Worm (Caenorhabditis elegans) whole organism, L3 larva: ENCODE results near the gene dmd-6.

ENCODE experiments used
- R02D3.7 ChIP-seq: fragments of 150-350 bp; optimal IDR thresholded peaks from 2 replicates; lab custom pipeline; 2014; ENCODE audit warnings: missing biosample characterization, missing genetic modification characterization
- ZK546.5 ChIP-seq: sonication (generic microtip); optimal IDR thresholded peaks from 2 replicates; lab custom pipeline; 2017; ENCODE audit warnings: missing biosample characterization, missing genetic modification characterization
- aly-2 ChIP-seq: fragments of 150-350 bp; optimal IDR thresholded peaks from 2 replicates; lab custom pipeline; 2014; ENCODE audit warnings: missing biosample characterization, missing genetic modification characterization
- ama-1 ChIP-seq: fragments of 150-350 bp; optimal IDR thresholded peaks from 2 replicates; lab custom pipeline; 2018
- ceh-28 ChIP-seq: fragments of 150-350 bp; optimal IDR thresholded peaks from 2 replicates; lab custom pipeline; 2014; ENCODE audit warnings: missing biosample characterization, missing genetic modification reagents, missing genetic modification characterization
- ceh-82 ChIP-seq: fragments of 150-350 bp; optimal IDR thresholded peaks from 2 replicates; lab custom pipeline; 2014; ENCODE audit warnings: missing biosample characterization, missing genetic modification characterization
- ceh-9 ChIP-seq: sonication (generic microtip); optimal IDR thresholded peaks from 2 replicates; lab custom pipeline; 2018; ENCODE audit warnings: missing biosample characterization, missing genetic modification characterization
- egl-5 ChIP-seq: fragments of 150-350 bp; optimal IDR thresholded peaks from 2 replicates; lab custom pipeline; 2017; ENCODE audit warnings: missing biosample characterization, missing genetic modification reagents, missing genetic modification characterization, inconsistent platforms
- elt-1 ChIP-seq: fragments of 150-350 bp; optimal IDR thresholded peaks from 2 replicates; lab custom pipeline; 2014; ENCODE audit warnings: missing biosample characterization, missing genetic modification characterization
- elt-2 ChIP-seq: sonication (generic microtip); optimal IDR thresholded peaks from 2 replicates; lab custom pipeline; 2016; ENCODE audit warnings: missing genetic modification reagents, mild to moderate bottlenecking, missing genetic modification characterization, missing compliant biosample characterization
- eor-1 ChIP-seq, 2 experiments: fragments of 150-350 bp; optimal IDR thresholded peaks; 2 replicates each; lab custom pipeline; 2014 to 2018; ENCODE audit warnings: missing biosample characterization in 2 of 2, missing genetic modification characterization in 2 of 2
- fos-1 ChIP-seq: fragments of 150-350 bp; optimal IDR thresholded peaks from 2 replicates; lab custom pipeline; 2014; ENCODE audit warnings: missing biosample characterization, missing genetic modification characterization
- hmg-11 ChIP-seq: sonication (generic microtip); optimal IDR thresholded peaks from 2 replicates; lab custom pipeline; 2016; ENCODE audit warnings: missing genetic modification characterization, missing compliant biosample characterization
- jun-1 ChIP-seq: fragments of 150-350 bp; optimal IDR thresholded peaks from 2 replicates; lab custom pipeline; 2014; ENCODE audit warnings: missing biosample characterization, missing genetic modification reagents, missing genetic modification characterization
- lin-15B ChIP-seq: fragments of 150-350 bp; optimal IDR thresholded peaks from 2 replicates; lab custom pipeline; 2014; ENCODE audit warnings: missing biosample characterization, missing genetic modification characterization
- lin-39 ChIP-seq: fragments of 150-350 bp; optimal IDR thresholded peaks from 2 replicates; lab custom pipeline; 2018; ENCODE audit warnings: missing biosample characterization, missing genetic modification reagents, missing genetic modification characterization
- lsy-12 ChIP-seq: sonication (generic microtip); optimal IDR thresholded peaks from 2 replicates; lab custom pipeline; 2016; ENCODE audit warnings: mild to moderate bottlenecking, missing genetic modification characterization, missing compliant biosample characterization
- mdl-1 ChIP-seq: fragments of 150-350 bp; optimal IDR thresholded peaks from 2 replicates; lab custom pipeline; 2014; ENCODE audit warnings: missing biosample characterization, missing genetic modification characterization
- mml-1 ChIP-seq: fragments of 150-350 bp; sonication (generic microtip); optimal IDR thresholded peaks from 3 replicates; lab custom pipeline; 2014; ENCODE audit warnings: missing biosample characterization, missing genetic modification characterization
- nfya-1 ChIP-seq: sonication (generic microtip); optimal IDR thresholded peaks from 2 replicates; lab custom pipeline; 2017; ENCODE audit warnings: missing genetic modification characterization, mild to moderate bottlenecking, missing compliant biosample characterization, antibody characterized with exemption, moderate library complexity; ENCODE audit not compliant: insufficient read depth
- nhr-11 ChIP-seq: fragments of 150-350 bp; optimal IDR thresholded peaks from 2 replicates; lab custom pipeline; 2014; ENCODE audit warnings: missing biosample characterization, missing genetic modification characterization
- nhr-12 ChIP-seq: fragments of 150-350 bp; optimal IDR thresholded peaks from 2 replicates; lab custom pipeline; 2014; ENCODE audit warnings: missing biosample characterization, missing genetic modification characterization
- nhr-23 ChIP-seq: fragments of 150-350 bp; optimal IDR thresholded peaks from 2 replicates; lab custom pipeline; 2014; ENCODE audit warnings: missing biosample characterization, missing genetic modification reagents, missing genetic modification characterization
- nhr-25 ChIP-seq: sonication (generic microtip); optimal IDR thresholded peaks from 2 replicates; lab custom pipeline; 2017; ENCODE audit warnings: missing biosample characterization, missing genetic modification characterization
- nhr-28 ChIP-seq: fragments of 150-350 bp; optimal IDR thresholded peaks from 2 replicates; lab custom pipeline; 2014; ENCODE audit warnings: missing biosample characterization, missing genetic modification characterization
- nhr-67 ChIP-seq: fragments of 150-350 bp; optimal IDR thresholded peaks from 2 replicates; lab custom pipeline; 2014; ENCODE audit warnings: missing biosample characterization, missing genetic modification characterization
- nhr-77 ChIP-seq: fragments of 150-350 bp; optimal IDR thresholded peaks from 2 replicates; lab custom pipeline; 2014; ENCODE audit warnings: missing biosample characterization, missing genetic modification characterization
- pha-4 ChIP-seq: fragments of 150-350 bp; optimal IDR thresholded peaks from 2 replicates; lab custom pipeline; 2014; ENCODE audit warnings: missing biosample characterization, missing genetic modification reagents, missing genetic modification characterization
- pqm-1 ChIP-seq: fragments of 150-350 bp; optimal IDR thresholded peaks from 2 replicates; lab custom pipeline; 2017; ENCODE audit warnings: missing biosample characterization, missing genetic modification characterization, inconsistent platforms
- sea-2 ChIP-seq: fragments of 150-350 bp; sonication (generic microtip); optimal IDR thresholded peaks from 4 replicates; lab custom pipeline; 2014; ENCODE audit warnings: missing biosample characterization, missing genetic modification reagents, missing genetic modification characterization
- skn-1 ChIP-seq: fragments of 150-350 bp; optimal IDR thresholded peaks from 2 replicates; lab custom pipeline; 2014; ENCODE audit warnings: missing biosample characterization, missing genetic modification characterization
- snpc-4 ChIP-seq: fragments of 150-350 bp; optimal IDR thresholded peaks from 2 replicates; lab custom pipeline; 2014; ENCODE audit warnings: missing biosample characterization, missing genetic modification characterization
- unc-62 ChIP-seq: fragments of 150-350 bp; sonication (generic microtip); optimal IDR thresholded peaks from 4 replicates; lab custom pipeline; 2014; ENCODE audit warnings: missing biosample characterization, missing genetic modification reagents, missing genetic modification characterization
- zag-1 ChIP-seq: fragments of 150-350 bp; optimal IDR thresholded peaks from 2 replicates; lab custom pipeline; 2014; ENCODE audit warnings: missing biosample characterization, missing genetic modification characterization
- ztf-4 ChIP-seq: fragments of 150-350 bp; optimal IDR thresholded peaks from 2 replicates; lab custom pipeline; 2014; ENCODE audit warnings: missing biosample characterization, missing genetic modification characterization

Gene dmd-6

DNA sequence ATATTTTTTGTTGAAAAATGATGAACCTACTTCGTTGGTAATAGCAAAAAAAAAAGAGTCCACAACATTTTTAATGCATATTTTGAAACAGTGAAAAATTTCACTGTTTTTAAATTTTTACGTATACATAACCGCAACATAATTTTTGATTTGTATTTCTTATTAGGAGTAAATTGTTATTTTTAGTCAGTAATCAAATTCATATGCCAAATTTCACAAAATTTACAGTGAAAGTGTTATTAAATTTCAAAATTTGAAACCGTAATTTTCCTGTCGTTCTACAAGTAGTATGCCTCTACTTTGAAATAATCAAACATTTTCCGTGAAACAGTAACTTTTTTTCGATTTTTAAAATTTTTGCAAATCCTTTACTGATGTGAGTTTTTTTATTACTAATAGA lies 1.6 kb downstream of the dmd-6 start:
- TF ChIP-seq ZK546.5 (tag; lab: Kevin White, UChicago) (no peak), jun-1 (tag; lab: Kevin White, UChicago) (no peak), pqm-1 (tag; lab: Kevin White, UChicago) (no peak), lsy-12 (no peak), nfya-1 (tag; lab: Kevin White, UChicago) (no peak), snpc-4 (tag; lab: Kevin White, UChicago) (no peak), nhr-25 (tag; lab: Kevin White, UChicago) (no peak), unc-62 (no peak), nhr-67 (tag; lab: Kevin White, UChicago) (no peak), zag-1 (no peak), elt-2 (tag; lab: Kevin White, UChicago) (no peak), sea-2 (GFP tag; lab: Kevin White, UChicago) (no peak), ceh-82 (tag; lab: Kevin White, UChicago) (no peak)

DNA sequence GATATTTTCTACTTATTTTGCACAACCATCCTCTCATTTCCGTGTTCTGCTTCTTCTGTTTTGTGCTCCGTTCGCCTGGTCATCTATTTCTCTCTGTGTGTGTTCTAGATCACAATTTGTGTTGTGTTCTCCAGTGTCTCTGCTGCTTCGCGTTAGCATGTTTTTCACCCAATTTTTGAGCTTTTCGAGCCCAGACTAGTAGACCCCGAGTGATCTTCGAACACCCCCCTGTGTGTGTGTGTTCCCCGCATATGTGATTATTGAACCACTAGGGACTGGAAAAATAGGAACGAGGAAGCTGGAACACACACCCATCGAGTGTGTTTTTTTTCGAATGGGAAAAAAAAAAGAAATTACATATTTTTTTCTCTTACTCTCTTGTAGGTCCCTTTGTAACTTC lies 2.1 kb downstream of the dmd-6 start:
- TF ChIP-seq ceh-9 (tag; lab: Kevin White, UChicago) (no peak), pha-4 (tag; lab: Kevin White, UChicago) (no peak), ama-1 (lab: Kevin White, UChicago) (peak; percentile 8)

ce11 chrIV:14620042-14620441 lies 3.6 kb downstream of the dmd-6 start:
- no peak for TF ChIP-seq R02D3.7
- peak; percentile 2 for TF ChIP-seq pha-4 (tag; lab: Kevin White, UChicago)
- TF ChIP-seq elt-2 (tag; lab: Kevin White, UChicago): peak; percentile 41
- TF ChIP-seq ceh-28 (tag; lab: Kevin White, UChicago): no peak
- no peak for TF ChIP-seq fos-1 (tag; lab: Kevin White, UChicago)
- TF ChIP-seq nhr-11 (tag; lab: Kevin White, UChicago): no peak

DNA sequence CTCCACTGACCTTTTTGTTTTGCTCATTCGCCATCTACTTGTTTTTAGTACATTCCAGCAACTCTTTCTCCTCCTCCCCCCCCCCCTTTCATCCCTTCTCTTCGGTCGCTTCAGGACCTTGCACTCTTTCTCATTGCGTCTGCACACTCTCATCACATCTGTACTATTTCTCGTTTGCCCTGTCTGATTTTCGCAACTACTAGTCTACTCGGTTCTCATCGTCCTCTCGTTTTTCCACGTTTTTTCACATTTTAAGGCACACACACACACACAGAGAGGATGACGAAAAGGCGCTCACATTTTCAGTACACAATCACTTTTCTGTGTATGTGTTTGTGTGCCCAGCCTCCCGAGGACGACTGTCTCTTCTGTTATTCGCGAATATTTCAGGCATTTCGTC lies 4.1 kb downstream of the dmd-6 start:
- TF ChIP-seq zag-1 (no peak), pqm-1 (tag; lab: Kevin White, UChicago) (peak; percentile 74), nhr-23 (tag; lab: Kevin White, UChicago) (no peak), pha-4 (tag; lab: Kevin White, UChicago) (peak; percentile 84), nhr-11 (tag; lab: Kevin White, UChicago) (peak; percentile 12), lin-39 (tag; lab: Kevin White, UChicago) (peak; percentile 54), snpc-4 (tag; lab: Kevin White, UChicago) (peak; percentile 62), skn-1 (peak; percentile 57), ama-1 (lab: Kevin White, UChicago) (peak; percentile 27), lin-15B (tag; lab: Kevin White, UChicago) (peak; percentile 38), ztf-4 (tag; lab: Kevin White, UChicago) (peak; percentile 39), hmg-11 (tag; lab: Kevin White, UChicago) (peak; percentile 28), nfya-1 (tag; lab: Kevin White, UChicago) (peak; percentile 82), unc-62 (no peak), mdl-1 (tag; lab: Kevin White, UChicago) (peak; percentile 49)

- TF ChIP-seq mml-1: no peak
- no peak for TF ChIP-seq nhr-28
- TF ChIP-seq unc-62: no peak
- no peak for TF ChIP-seq nhr-25 (tag; lab: Kevin White, UChicago)
Measured at ce11 chrIV:14621117-14621516, 4.7 kb downstream of the dmd-6 start.

- TF ChIP-seq ztf-4 (tag; lab: Kevin White, UChicago): no peak
- TF ChIP-seq lin-39 (tag; lab: Kevin White, UChicago): peak; percentile 66
- TF ChIP-seq pha-4 (tag; lab: Kevin White, UChicago): no peak
- no peak for TF ChIP-seq fos-1 (tag; lab: Kevin White, UChicago)
- TF ChIP-seq nhr-77 (tag; lab: Kevin White, UChicago): no peak
- no peak for TF ChIP-seq egl-5 (tag; lab: Kevin White, UChicago)
- no peak for TF ChIP-seq nhr-12 (tag; lab: Kevin White, UChicago)
- TF ChIP-seq unc-62: no peak
- TF ChIP-seq nhr-11 (tag; lab: Kevin White, UChicago): peak; percentile 61
- TF ChIP-seq aly-2 (tag; lab: Kevin White, UChicago): no peak
- TF ChIP-seq nfya-1 (tag; lab: Kevin White, UChicago): peak; percentile 41
- TF ChIP-seq pqm-1 (tag; lab: Kevin White, UChicago): no peak
- no peak for TF ChIP-seq ama-1 (lab: Kevin White, UChicago)
- TF ChIP-seq hmg-11 (tag; lab: Kevin White, UChicago): no peak
- TF ChIP-seq lin-15B (tag; lab: Kevin White, UChicago): no peak
- TF ChIP-seq jun-1 (tag; lab: Kevin White, UChicago): no peak
- no peak for TF ChIP-seq eor-1 (tag; optimal IDR thresholded peaks at IDR 0.05; lab: Kevin White, UChicago)
- no peak for TF ChIP-seq lsy-12
- no peak for TF ChIP-seq elt-2 (tag; lab: Kevin White, UChicago)
- TF ChIP-seq sea-2 (GFP tag; lab: Kevin White, UChicago): no peak
- no peak for TF ChIP-seq R02D3.7
- no peak for TF ChIP-seq ceh-9 (tag; lab: Kevin White, UChicago)
- no peak for TF ChIP-seq elt-1 (tag; lab: Kevin White, UChicago)
- TF ChIP-seq nhr-67 (tag; lab: Kevin White, UChicago): no peak
Measured at ce11 chrIV:14622109-14622508, 5.7 kb downstream of the dmd-6 start.
